Worm (Caenorhabditis elegans): ENCODE results near the gene T15B7.1.

The T15B7.1 gene

ce11 chrV:6831539-6831938, 11.0 kb upstream of the T15B7.1 start:
- TF ChIP-seq T22C8.4 (GFP tag; IDR thresholded peaks at IDR 0.05) (no peak), ztf-29 (GFP tag; IDR thresholded peaks at IDR 0.05) (no peak), cog-1 (tag; optimal IDR thresholded peaks at IDR 0.05) (no peak), ztf-23 (GFP tag; IDR thresholded peaks at IDR 0.05) (no peak)

- no peak for TF ChIP-seq cog-1 (tag; optimal IDR thresholded peaks at IDR 0.05)
- no peak for TF ChIP-seq tab-1 (GFP tag; IDR thresholded peaks at IDR 0.05)
- no peak for TF ChIP-seq med-1 (GFP tag; optimal IDR thresholded peaks at IDR 0.05; ENCODE audit: insufficient read depth)
- no peak for TF ChIP-seq ztf-29 (GFP tag; IDR thresholded peaks at IDR 0.05)
- no peak for TF ChIP-seq klf-2 (GFP tag; conservative IDR thresholded peaks at IDR 0.05)
- no peak for TF ChIP-seq ref-1 (GFP tag; conservative IDR thresholded peaks at IDR 0.05)
- no peak for TF ChIP-seq T22C8.4 (GFP tag; IDR thresholded peaks at IDR 0.05)
- no peak for TF ChIP-seq flt-1 (GFP tag; IDR thresholded peaks at IDR 0.05)
- TF ChIP-seq ztf-23 (GFP tag; IDR thresholded peaks at IDR 0.05) = no peak
Measured at ce11 chrV:6835242-6835641, 7.3 kb upstream of the T15B7.1 start, which contains the start of the genes T15B7.14 and col-143. Gene T15B7.14, minus strand, starts transcription at chrV:6835342. Gene col-143, plus strand, starts transcription at chrV:6835635.

- TF ChIP-seq tab-1 (GFP tag; IDR thresholded peaks at IDR 0.05) = no peak
- no peak for TF ChIP-seq cog-1 (tag; optimal IDR thresholded peaks at IDR 0.05)
- TF ChIP-seq flt-1 (GFP tag; IDR thresholded peaks at IDR 0.05) = no peak
- TF ChIP-seq ztf-29 (GFP tag; IDR thresholded peaks at IDR 0.05) = no peak
- TF ChIP-seq med-1 (GFP tag; optimal IDR thresholded peaks at IDR 0.05; ENCODE audit: insufficient read depth) = no peak
- TF ChIP-seq klf-2 (GFP tag; conservative IDR thresholded peaks at IDR 0.05) = no peak
- TF ChIP-seq ref-1 (GFP tag; conservative IDR thresholded peaks at IDR 0.05) = no peak
- TF ChIP-seq ztf-23 (GFP tag; IDR thresholded peaks at IDR 0.05) = no peak
- no peak for TF ChIP-seq T22C8.4 (GFP tag; IDR thresholded peaks at IDR 0.05)
Measured at ce11 chrV:6836036-6836435, 6.5 kb upstream of the T15B7.1 start.

ce11 chrV:6838599-6838998, 3.9 kb upstream of the T15B7.1 start, which contains the start of gene T15B7.15:
Gene T15B7.15, minus strand, starts transcription at chrV:6838665.
- TF ChIP-seq ztf-23 (GFP tag; IDR thresholded peaks at IDR 0.05) = no peak
- TF ChIP-seq ref-1 (GFP tag; conservative IDR thresholded peaks at IDR 0.05) = no peak
- no peak for TF ChIP-seq T22C8.4 (GFP tag; IDR thresholded peaks at IDR 0.05)
- TF ChIP-seq tab-1 (GFP tag; IDR thresholded peaks at IDR 0.05) = no peak
- TF ChIP-seq klf-2 (GFP tag; conservative IDR thresholded peaks at IDR 0.05) = no peak
- no peak for TF ChIP-seq flt-1 (GFP tag; IDR thresholded peaks at IDR 0.05)
- TF ChIP-seq ztf-29 (GFP tag; IDR thresholded peaks at IDR 0.05) = no peak
- no peak for TF ChIP-seq med-1 (GFP tag; optimal IDR thresholded peaks at IDR 0.05; ENCODE audit: insufficient read depth)
- TF ChIP-seq cog-1 (tag; optimal IDR thresholded peaks at IDR 0.05) = no peak

ce11 chrV:6839008-6839407, 3.5 kb upstream of the T15B7.1 start, which contains the start of gene hpo-8:
Gene hpo-8, plus strand, starts transcription at chrV:6839289.
- TF ChIP-seq klf-2 (GFP tag; conservative IDR thresholded peaks at IDR 0.05) = no peak
- TF ChIP-seq cog-1 (tag; optimal IDR thresholded peaks at IDR 0.05) = no peak
- TF ChIP-seq ztf-29 (GFP tag; IDR thresholded peaks at IDR 0.05) = no peak
- TF ChIP-seq T22C8.4 (GFP tag; IDR thresholded peaks at IDR 0.05) = no peak
- TF ChIP-seq tab-1 (GFP tag; IDR thresholded peaks at IDR 0.05) = no peak
- TF ChIP-seq flt-1 (GFP tag; IDR thresholded peaks at IDR 0.05) = no peak
- no peak for TF ChIP-seq med-1 (GFP tag; optimal IDR thresholded peaks at IDR 0.05; ENCODE audit: insufficient read depth)
- no peak for TF ChIP-seq ztf-23 (GFP tag; IDR thresholded peaks at IDR 0.05)
- TF ChIP-seq ref-1 (GFP tag; conservative IDR thresholded peaks at IDR 0.05) = no peak

- TF ChIP-seq tab-1 (GFP tag; IDR thresholded peaks at IDR 0.05) (no peak), klf-2 (GFP tag; conservative IDR thresholded peaks at IDR 0.05) (no peak), ztf-23 (GFP tag; IDR thresholded peaks at IDR 0.05) (no peak), ref-1 (GFP tag; conservative IDR thresholded peaks at IDR 0.05) (no peak), med-1 (GFP tag; optimal IDR thresholded peaks at IDR 0.05; ENCODE audit: insufficient read depth) (no peak)
Measured at ce11 chrV:6846507-6846906, 4.0 kb downstream of the T15B7.1 start, which contains the start of gene lgc-54. Gene lgc-54, minus strand, starts transcription at chrV:6846607.

ce11 chrV:6854711-6855110, 12.2 kb downstream of the T15B7.1 start, which contains the start of gene gpa-10:
Gene gpa-10, minus strand, starts transcription at chrV:6854811.
- no peak for TF ChIP-seq med-1 (GFP tag; optimal IDR thresholded peaks at IDR 0.05; ENCODE audit: insufficient read depth)
- TF ChIP-seq flt-1 (GFP tag; IDR thresholded peaks at IDR 0.05) = no peak
- no peak for TF ChIP-seq cog-1 (tag; optimal IDR thresholded peaks at IDR 0.05)
- no peak for TF ChIP-seq ztf-23 (GFP tag; IDR thresholded peaks at IDR 0.05)
- no peak for TF ChIP-seq ztf-29 (GFP tag; IDR thresholded peaks at IDR 0.05)
- TF ChIP-seq tab-1 (GFP tag; IDR thresholded peaks at IDR 0.05) = no peak
- TF ChIP-seq klf-2 (GFP tag; conservative IDR thresholded peaks at IDR 0.05) = no peak
- no peak for TF ChIP-seq ref-1 (GFP tag; conservative IDR thresholded peaks at IDR 0.05)
- no peak for TF ChIP-seq T22C8.4 (GFP tag; IDR thresholded peaks at IDR 0.05)

ce11 chrV:6870004-6870403, 27.5 kb downstream of the T15B7.1 start, which contains the start of gene frpr-18:
Gene frpr-18, plus strand, starts transcription at chrV:6870304.
- no peak for TF ChIP-seq cog-1 (tag; optimal IDR thresholded peaks at IDR 0.05)
- no peak for TF ChIP-seq klf-2 (GFP tag; conservative IDR thresholded peaks at IDR 0.05)
- no peak for TF ChIP-seq tab-1 (GFP tag; IDR thresholded peaks at IDR 0.05)
- TF ChIP-seq ztf-23 (GFP tag; IDR thresholded peaks at IDR 0.05) = no peak
- no peak for TF ChIP-seq med-1 (GFP tag; optimal IDR thresholded peaks at IDR 0.05; ENCODE audit: insufficient read depth)
- TF ChIP-seq flt-1 (GFP tag; IDR thresholded peaks at IDR 0.05) = no peak
- no peak for TF ChIP-seq ref-1 (GFP tag; conservative IDR thresholded peaks at IDR 0.05)
- no peak for TF ChIP-seq ztf-29 (GFP tag; IDR thresholded peaks at IDR 0.05)
- TF ChIP-seq T22C8.4 (GFP tag; IDR thresholded peaks at IDR 0.05) = no peak

ce11 chrV:6874735-6875134, 32.2 kb downstream of the T15B7.1 start:
- TF ChIP-seq tab-1 (GFP tag; IDR thresholded peaks at IDR 0.05) (no peak), med-1 (GFP tag; optimal IDR thresholded peaks at IDR 0.05; ENCODE audit: insufficient read depth) (no peak), cog-1 (tag; optimal IDR thresholded peaks at IDR 0.05) (no peak), ref-1 (GFP tag; conservative IDR thresholded peaks at IDR 0.05) (no peak), ztf-29 (GFP tag; IDR thresholded peaks at IDR 0.05) (no peak), ztf-23 (GFP tag; IDR thresholded peaks at IDR 0.05) (no peak), flt-1 (GFP tag; IDR thresholded peaks at IDR 0.05) (no peak), T22C8.4 (GFP tag; IDR thresholded peaks at IDR 0.05) (no peak), klf-2 (GFP tag; conservative IDR thresholded peaks at IDR 0.05) (no peak)

- no peak for TF ChIP-seq klf-2 (GFP tag; conservative IDR thresholded peaks at IDR 0.05)
- no peak for TF ChIP-seq cog-1 (tag; optimal IDR thresholded peaks at IDR 0.05)
- no peak for TF ChIP-seq ref-1 (GFP tag; conservative IDR thresholded peaks at IDR 0.05)
- TF ChIP-seq med-1 (GFP tag; optimal IDR thresholded peaks at IDR 0.05; ENCODE audit: insufficient read depth) = no peak
- TF ChIP-seq T22C8.4 (GFP tag; IDR thresholded peaks at IDR 0.05) = no peak
- no peak for TF ChIP-seq ztf-29 (GFP tag; IDR thresholded peaks at IDR 0.05)
- TF ChIP-seq ztf-23 (GFP tag; IDR thresholded peaks at IDR 0.05) = no peak
- TF ChIP-seq flt-1 (GFP tag; IDR thresholded peaks at IDR 0.05) = no peak
- TF ChIP-seq tab-1 (GFP tag; IDR thresholded peaks at IDR 0.05) = no peak
Measured at ce11 chrV:6875795-6876194, 33.3 kb downstream of the T15B7.1 start.

All from whole organism, midembryonic.